Worm (Caenorhabditis elegans) whole organism, L4/young adult: ENCODE results near the gene srlf-15.

Experiments used
- dao-5 ChIP-seq: sonication (generic microtip); optimal IDR thresholded peaks from 2 replicates; lab custom pipeline; 2016; ENCODE audit warnings: missing genotype, missing genetic modification characterization, moderate library complexity, missing compliant biosample characterization
- him-1 ChIP-seq: sonication (generic microtip); optimal IDR thresholded peaks from 2 replicates; lab custom pipeline; 2016; ENCODE audit warnings: missing genotype, missing genetic modification reagents, missing genetic modification characterization, missing compliant biosample characterization

DNA sequence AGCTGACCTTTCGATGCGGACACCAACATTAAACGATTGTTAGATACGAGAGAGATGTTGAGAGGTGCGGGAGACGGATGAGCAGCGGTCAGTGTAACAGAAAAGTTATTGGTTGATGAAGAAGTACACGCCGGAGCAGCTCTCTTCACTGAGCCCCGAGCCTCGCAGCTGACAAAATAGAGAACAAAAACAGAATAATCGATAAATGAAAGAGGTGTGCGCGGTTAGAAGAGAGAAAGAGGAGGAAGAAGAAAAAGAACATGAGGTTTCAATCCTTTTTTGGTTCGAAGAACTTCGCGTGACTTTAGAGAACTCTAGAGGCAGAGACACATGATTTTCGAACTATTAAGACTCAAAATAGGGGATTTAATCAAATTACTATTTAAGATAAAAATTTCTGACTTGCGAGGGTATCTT, 6.0 kb downstream of the srlf-15 start:
- TF ChIP-seq him-1 (peak; percentile 12), dao-5 (no peak)
